Fruit fly (Drosophila melanogaster) Kc167 (cell line): ENCODE measurements around the gene CG13842.

Experiments
- Sin3A ChIP-seq: fragments of >200 bp; optimal IDR thresholded peaks from 2 replicates; lab custom pipeline; 2018; ENCODE audit warnings: missing external identifiers
- psq ChIP-seq: fragments of >200 bp; optimal IDR thresholded peaks from 2 replicates; lab custom pipeline; 2017; ENCODE audit warnings: missing external identifiers

- no peak for TF ChIP-seq psq (lab: Kevin White, UChicago)
- TF ChIP-seq Sin3A: no peak
These were observed 19.8 kb upstream of the CG13842 start, which contains the start of gene CG45049 for dm6 chr3R:22726771-22727455.
